Worm (Caenorhabditis elegans) whole organism, L3 larva: ENCODE data around the gene F58F12.4.

Experiments
- R02D3.7 ChIP-seq: fragments of 150-350 bp; optimal IDR thresholded peaks from 2 replicates; lab custom pipeline; 2014; ENCODE audit warnings: missing biosample characterization, missing genetic modification characterization
- ceh-82 ChIP-seq: fragments of 150-350 bp; optimal IDR thresholded peaks from 2 replicates; lab custom pipeline; 2014; ENCODE audit warnings: missing biosample characterization, missing genetic modification characterization
- elt-3 ChIP-seq, 3 experiments: fragments of 150-350 bp in 1 of 3; sonication (generic microtip) in 2 of 3; optimal IDR thresholded peaks; 2 replicates in 2 of 3; 4 replicates in 1 of 3; lab custom pipeline; 2014 to 2017; ENCODE audit warnings: missing biosample characterization in 3 of 3, missing genetic modification characterization in 3 of 3
- nfya-1 ChIP-seq: sonication (generic microtip); optimal IDR thresholded peaks from 2 replicates; lab custom pipeline; 2017; ENCODE audit warnings: missing genetic modification characterization, mild to moderate bottlenecking, missing compliant biosample characterization, antibody characterized with exemption, moderate library complexity; ENCODE audit not compliant: insufficient read depth
- nhr-11 ChIP-seq: fragments of 150-350 bp; optimal IDR thresholded peaks from 2 replicates; lab custom pipeline; 2014; ENCODE audit warnings: missing biosample characterization, missing genetic modification characterization
- pha-4 ChIP-seq: fragments of 150-350 bp; optimal IDR thresholded peaks from 2 replicates; lab custom pipeline; 2014; ENCODE audit warnings: missing biosample characterization, missing genetic modification reagents, missing genetic modification characterization
- tbx-2 ChIP-seq: sonication (generic microtip); optimal IDR thresholded peaks from 2 replicates; lab custom pipeline; 2016; ENCODE audit warnings: mild to moderate bottlenecking, missing genetic modification characterization, missing compliant biosample characterization
- zag-1 ChIP-seq: fragments of 150-350 bp; optimal IDR thresholded peaks from 2 replicates; lab custom pipeline; 2014; ENCODE audit warnings: missing biosample characterization, missing genetic modification characterization
- ztf-11 ChIP-seq: fragments of 150-350 bp; optimal IDR thresholded peaks from 2 replicates; lab custom pipeline; 2014; ENCODE audit warnings: missing biosample characterization, missing genetic modification characterization

DNA sequence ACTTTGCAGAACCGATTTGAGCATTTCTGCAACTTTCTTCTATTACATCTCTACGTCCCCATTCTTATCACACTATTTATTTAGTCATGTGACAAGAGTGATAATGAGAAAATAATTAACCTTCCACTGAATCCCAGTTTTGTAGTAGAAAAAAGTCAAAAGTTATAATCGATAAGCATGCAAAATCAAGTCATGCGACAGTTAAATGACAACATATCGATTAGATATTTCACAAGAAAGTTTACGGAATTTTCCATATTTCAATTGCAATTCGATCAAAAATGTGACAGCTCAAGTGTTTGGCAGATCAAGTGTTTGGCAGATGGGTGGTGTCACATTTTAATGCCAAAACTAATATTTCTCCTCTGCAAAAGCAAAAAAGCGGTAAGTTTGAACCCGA is 11.9 kb upstream of the F58F12.4 start:
- TF ChIP-seq nhr-11 (no peak), tbx-2 (tag; lab: Kevin White, UChicago) (no peak), ztf-11 (tag; lab: Kevin White, UChicago) (no peak), ceh-82 (tag; lab: Kevin White, UChicago) (no peak), nfya-1 (tag; lab: Kevin White, UChicago) (no peak), elt-3 (tag; optimal IDR thresholded peaks at IDR 0.05; lab: Kevin White, UChicago) (no peak), zag-1 (tag; lab: Kevin White, UChicago) (no peak), R02D3.7 (no peak), pha-4 (tag; lab: Kevin White, UChicago) (peak; percentile 29)
